Worm (Caenorhabditis elegans) whole organism, mixed stage, embryonic: ENCODE data around the gene Y38H6C.4.

ENCODE experiments used
- M03D4.4 ChIP-seq: sonication (generic microtip); optimal IDR thresholded peaks from 2 replicates; lab custom pipeline; 2017; ENCODE audit warnings: mild to moderate bottlenecking, missing genetic modification characterization, missing compliant biosample characterization
- lin-32 ChIP-seq: fragments of 200-800 bp; sonication (Bioruptor generic); optimal IDR thresholded peaks from 2 replicates; lab custom pipeline; 2018; ENCODE audit warnings: mild to moderate bottlenecking, missing genetic modification characterization, missing compliant biosample characterization
- mab-5 ChIP-seq: fragments of 150-350 bp; optimal IDR thresholded peaks from 2 replicates; lab custom pipeline; 2014; ENCODE audit warnings: missing biosample characterization, missing genetic modification characterization
- nhr-237 ChIP-seq: fragments of 150-350 bp; optimal IDR thresholded peaks from 2 replicates; lab custom pipeline; 2014; ENCODE audit warnings: missing biosample characterization, missing genetic modification characterization
- snpc-4 ChIP-seq: fragments of 150-350 bp; optimal IDR thresholded peaks from 2 replicates; lab custom pipeline; 2014; ENCODE audit warnings: missing biosample characterization, missing genetic modification characterization
- sptf-1 ChIP-seq: sonication (generic microtip); optimal IDR thresholded peaks from 2 replicates; lab custom pipeline; 2017; ENCODE audit warnings: mild to moderate bottlenecking, missing genetic modification characterization, moderate library complexity, missing compliant biosample characterization
- unc-62 ChIP-seq: fragments of 150-350 bp; optimal IDR thresholded peaks from 2 replicates; lab custom pipeline; 2014; ENCODE audit warnings: missing biosample characterization, missing genetic modification reagents, missing genetic modification characterization

DNA sequence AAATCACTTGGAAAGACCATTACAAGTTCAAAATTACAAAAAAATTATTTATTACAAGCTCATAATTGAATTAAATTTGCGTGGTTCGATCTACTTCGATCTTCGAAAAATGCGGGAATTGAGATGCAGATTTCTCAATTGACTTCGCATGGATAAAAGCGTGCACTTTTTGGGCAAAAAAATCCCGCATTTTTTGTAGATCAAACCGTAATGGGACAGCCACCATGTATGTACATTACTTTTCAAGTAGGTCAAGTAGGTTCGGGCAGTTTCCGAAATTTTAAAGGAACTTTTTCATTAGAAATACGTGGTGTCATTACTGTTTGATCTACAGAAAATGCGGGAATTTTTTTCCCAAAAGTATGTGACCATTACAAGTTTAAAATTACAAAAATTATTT, 7.4 kb downstream of the Y38H6C.4 start:
- TF ChIP-seq nhr-237 (tag; lab: Kevin White, UChicago) = no peak
- TF ChIP-seq snpc-4 (tag; lab: Kevin White, UChicago) = no peak
- no peak for TF ChIP-seq M03D4.4
- TF ChIP-seq mab-5 (tag; lab: Kevin White, UChicago) = no peak
- no peak for TF ChIP-seq sptf-1 (tag; lab: Kevin White, UChicago)
- no peak for TF ChIP-seq lin-32 (GFP tag; lab: Kevin White, UChicago)
- TF ChIP-seq unc-62 (GFP tag; lab: Kevin White, UChicago) = no peak
